Worm (Caenorhabditis elegans) whole organism, L4/young adult: ENCODE data around the gene F22E5.11.
"Not testable (repeated sequence)": the region's sequence is repeated elsewhere in the genome, so short reads cannot be mapped to it uniquely, and the experiment has no call there.

ENCODE experiments used
- W03F9.2 ChIP-seq: fragments of 150-350 bp; optimal IDR thresholded peaks from 2 replicates; lab custom pipeline; 2014; ENCODE audit warnings: missing biosample characterization, missing genetic modification characterization
- dao-5 ChIP-seq: sonication (generic microtip); optimal IDR thresholded peaks from 2 replicates; lab custom pipeline; 2016; ENCODE audit warnings: missing genotype, missing genetic modification characterization, moderate library complexity, missing compliant biosample characterization
- him-1 ChIP-seq: sonication (generic microtip); optimal IDR thresholded peaks from 2 replicates; lab custom pipeline; 2016; ENCODE audit warnings: missing genotype, missing genetic modification reagents, missing genetic modification characterization, missing compliant biosample characterization

- not testable (repeated sequence) for TF ChIP-seq him-1 (tag; lab: Kevin White, UChicago); W03F9.2; dao-5 (tag; lab: Kevin White, UChicago)
These were observed 20.7 kb upstream of the F22E5.11 start, which contains the start of gene F22E5.2 for ce11 chrII:2665081-2665480.
